Fruit fly (Drosophila melanogaster) whole organism, embryonic: ENCODE data around the gene CG31548.

ENCODE experiments used
- Awh ChIP-seq: fragments of 200-800 bp; sonication (Bioruptor generic); IDR thresholded peaks from 2 replicates; pipeline ENCODE4, ENCODE4 v1.3.6; 2022; ENCODE audit warnings: missing biosample characterization, missing genetic modification characterization
- BEAF-32 ChIP-seq: fragments of 200-800 bp; sonication (Bioruptor generic); optimal IDR thresholded peaks from 3 replicates; lab custom pipeline; 2017; ENCODE audit warnings: missing biosample characterization, missing genetic modification characterization, mild to moderate bottlenecking, moderate library complexity, missing genetic modification reagents
- CG11456 ChIP-seq: fragments of 200-800 bp; sonication (Bioruptor generic); IDR thresholded peaks from 3 replicates; pipeline ENCODE4 v1.3.6; 2022; ENCODE audit warnings: missing biosample characterization, missing genetic modification characterization
- CG11504 ChIP-seq: fragments of 200-800 bp; sonication (Bioruptor generic); optimal IDR thresholded peaks from 3 replicates; lab custom pipeline; 2019; ENCODE audit warnings: missing biosample characterization, mild to moderate bottlenecking, missing genetic modification characterization, moderate library complexity
- CG12659 ChIP-seq: fragments of 200-800 bp; sonication (Bioruptor generic); optimal IDR thresholded peaks from 3 replicates; lab custom pipeline; 2017; ENCODE audit warnings: mild to moderate bottlenecking, missing biosample characterization, missing genetic modification reagents, missing genetic modification characterization
- CG13624 ChIP-seq: fragments of 200-800 bp; sonication (Bioruptor generic); optimal IDR thresholded peaks from 2 replicates; lab custom pipeline; 2016; ENCODE audit warnings: missing biosample characterization, missing genetic modification characterization
- CG15514 ChIP-seq: fragments of 200-800 bp; sonication (Bioruptor generic); optimal IDR thresholded peaks from 3 replicates; lab custom pipeline; 2017; ENCODE audit warnings: missing biosample characterization, missing genetic modification characterization, mild to moderate bottlenecking, moderate library complexity, missing genetic modification reagents
- CG18011 ChIP-seq: fragments of 200-800 bp; sonication (Bioruptor generic); optimal IDR thresholded peaks from 2 replicates; lab custom pipeline; 2017; ENCODE audit warnings: missing biosample characterization, missing genetic modification characterization, mild to moderate bottlenecking, moderate library complexity, missing genotype
- CG34422 ChIP-seq: fragments of 200-800 bp; sonication (Bioruptor generic); IDR thresholded peaks from 3 replicates; pipeline ENCODE4 v1.3.6; 2022; ENCODE audit warnings: missing biosample characterization, missing genetic modification characterization
- CG4854 ChIP-seq: fragments of 200-800 bp; sonication (Bioruptor generic); optimal IDR thresholded peaks from 2 replicates; lab custom pipeline; 2016; ENCODE audit warnings: missing biosample characterization, missing genetic modification characterization, inconsistent platforms
- CG6813 ChIP-seq: fragments of 200-800 bp; sonication (Bioruptor generic); optimal IDR thresholded peaks from 2 replicates; lab custom pipeline; 2017; ENCODE audit warnings: missing biosample characterization, missing genetic modification characterization, mild to moderate bottlenecking, moderate library complexity, missing genetic modification reagents
- CG9437 ChIP-seq: fragments of 200-800 bp; sonication (Bioruptor generic); optimal IDR thresholded peaks from 2 replicates; lab custom pipeline; 2018; ENCODE audit warnings: missing biosample characterization, mild to moderate bottlenecking, missing genetic modification characterization
- Dbx ChIP-seq: fragments of 200-800 bp; sonication (Bioruptor generic); IDR thresholded peaks from 3 replicates; pipeline ENCODE4 v1.3.6; 2022; ENCODE audit warnings: missing biosample characterization, missing genetic modification characterization
- Dip3 ChIP-seq: fragments of 200-800 bp; sonication (Bioruptor generic); optimal IDR thresholded peaks from 3 replicates; lab custom pipeline; 2016; ENCODE audit warnings: missing biosample characterization, missing genetic modification characterization
- Doc2 ChIP-seq: fragments of 200-800 bp; sonication (Bioruptor generic); IDR thresholded peaks from 2 replicates; pipeline ENCODE4 v1.3.6; 2022; ENCODE audit warnings: missing biosample characterization, missing genetic modification characterization
- Dp ChIP-seq: fragments of 200-800 bp; sonication (Bioruptor generic); optimal IDR thresholded peaks from 2 replicates; lab custom pipeline; 2018; ENCODE audit warnings: missing biosample characterization, mild to moderate bottlenecking, missing genetic modification characterization, moderate library complexity
- Dref ChIP-seq: fragments of 200-800 bp; sonication (Bioruptor generic); IDR thresholded peaks from 2 replicates; pipeline ENCODE4 v1.3.6; 2022; ENCODE audit warnings: missing biosample characterization, missing genetic modification characterization
- Ets65A ChIP-seq: fragments of 200-800 bp; sonication (Bioruptor generic); peaks from one replicate; lab custom pipeline; 2016; ENCODE audit warnings: missing biosample characterization, missing genetic modification characterization
- HHEX ChIP-seq: fragments of 200-800 bp; sonication (Bioruptor generic); optimal IDR thresholded peaks from 3 replicates; lab custom pipeline; 2017; ENCODE audit warnings: missing biosample characterization, mild to moderate bottlenecking, missing genetic modification characterization, missing genetic modification reagents
- HLH3B ChIP-seq: fragments of 200-800 bp; sonication (Bioruptor generic); IDR thresholded peaks from 2 replicates; pipeline ENCODE4 v1.3.6; 2022; ENCODE audit warnings: missing biosample characterization, missing genetic modification characterization
- HLH54F ChIP-seq: fragments of 200-800 bp; sonication (Bioruptor generic); optimal IDR thresholded peaks from 3 replicates; lab custom pipeline; 2016; ENCODE audit warnings: missing biosample characterization, missing genetic modification characterization
- Hr39 ChIP-seq: fragments of >200 bp; optimal IDR thresholded peaks from 2 replicates; lab custom pipeline; 2017
- Lim3 ChIP-seq: fragments of 200-800 bp; sonication (Bioruptor generic); IDR thresholded peaks from 2 replicates; pipeline ENCODE4 v1.3.6; 2022; ENCODE audit warnings: missing biosample characterization, missing genetic modification characterization
- MESR4 ChIP-seq: fragments of 200-800 bp; sonication (Bioruptor generic); optimal IDR thresholded peaks from 2 replicates; lab custom pipeline; 2018; ENCODE audit warnings: missing biosample characterization, mild to moderate bottlenecking, missing genetic modification characterization, moderate library complexity
- NK7.1 ChIP-seq: fragments of 200-800 bp; sonication (Bioruptor generic); optimal IDR thresholded peaks from 3 replicates; lab custom pipeline; 2016; ENCODE audit warnings: missing biosample characterization, missing genetic modification characterization
- Nf-YA ChIP-seq: fragments of 200-800 bp; sonication (Bioruptor generic); IDR thresholded peaks from 2 replicates; pipeline ENCODE4 v1.3.6; 2022; ENCODE audit warnings: missing biosample characterization, missing genetic modification characterization
- Nf-YC ChIP-seq: fragments of 200-800 bp; optimal IDR thresholded peaks from 3 replicates; lab custom pipeline; 2019; ENCODE audit warnings: missing biosample characterization, mild to moderate bottlenecking, missing genetic modification characterization, moderate library complexity
- Opbp ChIP-seq: fragments of 200-800 bp; sonication (Bioruptor generic); IDR thresholded peaks from 3 replicates; pipeline ENCODE4 v1.3.6; 2022; ENCODE audit warnings: missing biosample characterization, missing genetic modification characterization; ENCODE audit not compliant: partially characterized antibody
- Rx ChIP-seq: fragments of 200-800 bp; sonication (Bioruptor generic); IDR thresholded peaks from 2 replicates; pipeline ENCODE4 v1.3.6; 2022; ENCODE audit warnings: missing biosample characterization, missing genetic modification characterization
- Sry-δ ChIP-seq: fragments of 200-800 bp; sonication (Bioruptor generic); optimal IDR thresholded peaks from 2 replicates; lab custom pipeline; 2016; ENCODE audit warnings: missing biosample characterization, missing genetic modification characterization
- Ssrp ChIP-seq: fragments of 200-800 bp; sonication (Bioruptor generic); optimal IDR thresholded peaks from 2 replicates; lab custom pipeline; 2018; ENCODE audit warnings: missing biosample characterization, mild to moderate bottlenecking, missing genetic modification characterization, moderate library complexity
- TFAM ChIP-seq: fragments of 200-800 bp; sonication (Bioruptor generic); optimal IDR thresholded peaks from 2 replicates; lab custom pipeline; 2017; ENCODE audit warnings: missing biosample characterization, missing genetic modification characterization, inconsistent platforms
- Taf1 ChIP-seq: fragments of 200-800 bp; sonication (Bioruptor generic); IDR thresholded peaks from 2 replicates; pipeline ENCODE4 v1.3.6; 2022; ENCODE audit warnings: missing biosample characterization, missing genetic modification characterization
- ap ChIP-seq: fragments of 200-800 bp; sonication (Bioruptor generic); IDR thresholded peaks from 2 replicates; pipeline ENCODE4 v1.3.6; 2022; ENCODE audit warnings: missing biosample characterization, missing genetic modification characterization
- chn ChIP-seq: fragments of 200-800 bp; sonication (Bioruptor generic); optimal IDR thresholded peaks from 2 replicates; lab custom pipeline; 2016; ENCODE audit warnings: missing biosample characterization, missing genetic modification characterization
- cwo ChIP-seq: fragments of 200-800 bp; sonication (Bioruptor generic); optimal IDR thresholded peaks from 3 replicates; lab custom pipeline; 2017; ENCODE audit warnings: missing biosample characterization, missing genetic modification characterization, mild to moderate bottlenecking, moderate library complexity, missing genetic modification reagents
- eyg ChIP-seq: fragments of 200-800 bp; sonication (Bioruptor generic); optimal IDR thresholded peaks from 3 replicates; lab custom pipeline; 2016; ENCODE audit warnings: missing biosample characterization, missing genetic modification characterization
- gro ChIP-seq: fragments of 200-800 bp; sonication (Bioruptor generic); optimal IDR thresholded peaks from 2 replicates; lab custom pipeline; 2016; ENCODE audit warnings: missing biosample characterization, missing genetic modification characterization
- jigr1 ChIP-seq: fragments of 200-800 bp; sonication (Bioruptor generic); IDR thresholded peaks from 3 replicates; pipeline ENCODE4 v1.3.6; 2022; ENCODE audit warnings: missing biosample characterization, missing genetic modification characterization
- kay ChIP-seq: fragments of 200-800 bp; sonication (Bioruptor generic); optimal IDR thresholded peaks from 2 replicates; lab custom pipeline; 2016; ENCODE audit warnings: missing biosample characterization, missing genetic modification characterization
- mirr ChIP-seq: fragments of 200-800 bp; sonication (Bioruptor generic); optimal IDR thresholded peaks from 3 replicates; lab custom pipeline; 2018; ENCODE audit warnings: missing biosample characterization, mild to moderate bottlenecking, missing genetic modification characterization
- nau ChIP-seq: fragments of 200-800 bp; sonication (Bioruptor generic); optimal IDR thresholded peaks from 3 replicates; lab custom pipeline; 2017; ENCODE audit warnings: missing biosample characterization, mild to moderate bottlenecking, missing genetic modification characterization, missing genetic modification reagents
- nerfin-2 ChIP-seq: fragments of 200-800 bp; sonication (Bioruptor generic); IDR thresholded peaks from 2 replicates; pipeline ENCODE4 v1.3.6; 2022; ENCODE audit warnings: missing biosample characterization, missing genetic modification characterization; ENCODE audit not compliant: partially characterized antibody
- pb ChIP-seq: fragments of 200-800 bp; sonication (Bioruptor generic); optimal IDR thresholded peaks from 3 replicates; lab custom pipeline; 2016; ENCODE audit warnings: missing biosample characterization, missing genetic modification characterization
- peb ChIP-seq: fragments of 200-800 bp; sonication (Bioruptor generic); IDR thresholded peaks from 2 replicates; pipeline ENCODE4 v1.3.6; 2022; ENCODE audit warnings: missing biosample characterization, missing genetic modification characterization
- pfk ChIP-seq: fragments of 200-800 bp; sonication (Bioruptor generic); optimal IDR thresholded peaks from 2 replicates; lab custom pipeline; 2018; ENCODE audit warnings: missing biosample characterization, mild to moderate bottlenecking, missing genetic modification characterization, moderate library complexity
- prd ChIP-seq, 3 experiments: fragments of >200 bp in 2 of 3; fragments of 200-800 bp in 1 of 3; sonication (Bioruptor generic) in 1 of 3; optimal IDR thresholded peaks in 2 of 3; IDR thresholded peaks in 1 of 3; 2 replicates in 2 of 3; 3 replicates in 1 of 3; pipeline versions ENCODE4 v1.3.6 to Lab custom; 2017 to 2022; ENCODE audit warnings: missing biosample characterization in 1 of 3, missing genetic modification characterization in 1 of 3
- pzg ChIP-seq: fragments of 200-800 bp; sonication (Bioruptor generic); optimal IDR thresholded peaks from 3 replicates; lab custom pipeline; 2018; ENCODE audit warnings: missing biosample characterization, mild to moderate bottlenecking, missing genetic modification characterization, moderate library complexity
- rib ChIP-seq: fragments of 200-800 bp; sonication (Bioruptor generic); IDR thresholded peaks from 2 replicates; pipeline ENCODE4 v1.3.6; 2022; ENCODE audit warnings: missing biosample characterization, missing genetic modification characterization
- shn ChIP-seq: fragments of 200-800 bp; sonication (Bioruptor generic); optimal IDR thresholded peaks from 3 replicates; lab custom pipeline; 2016; ENCODE audit warnings: missing biosample characterization, missing genetic modification characterization
- usp ChIP-seq: fragments of >200 bp; optimal IDR thresholded peaks from 2 replicates; lab custom pipeline; 2017; ENCODE audit warnings: missing biosample characterization, missing genetic modification characterization

CG31548 gene

DNA sequence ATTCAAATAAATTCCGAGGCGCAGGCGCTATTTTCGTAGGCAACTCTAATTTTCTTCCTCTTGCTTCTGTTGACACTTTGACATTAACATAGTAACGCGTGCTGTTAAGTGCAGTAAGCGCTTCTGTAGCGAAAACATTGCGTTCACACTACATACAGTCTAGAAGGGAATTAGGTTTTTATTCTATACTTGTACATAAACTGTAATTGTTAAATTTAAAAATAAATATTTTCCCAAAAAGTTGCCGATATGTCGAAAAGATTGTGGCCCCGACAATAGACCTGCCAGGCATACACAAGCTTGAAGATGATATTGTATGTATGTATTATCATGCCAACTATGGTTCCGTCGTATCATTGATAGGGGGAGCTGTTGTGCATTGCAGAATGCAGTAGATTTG is 30.2 kb downstream of the CG31548 start, which contains the start of gene asl (continued):
- no peak for TF ChIP-seq jigr1 (GFP tag; lab: Robert Waterston, UW)
- no peak for TF ChIP-seq nerfin-2 (GFP tag; lab: Robert Waterston, UW)
- no peak for TF ChIP-seq peb (GFP tag; lab: Robert Waterston, UW)
- no peak for TF ChIP-seq kay (GFP tag; lab: Kevin White, UChicago)
- no peak for TF ChIP-seq CG6813 (GFP tag; lab: Kevin White, UChicago)
- TF ChIP-seq CG12659 (GFP tag; lab: Kevin White, UChicago), result peak; percentile 88
- no peak for TF ChIP-seq Taf1 (GFP tag; lab: Robert Waterston, UW)
- TF ChIP-seq pb, result peak; percentile 14
- TF ChIP-seq CG34422 (GFP tag; lab: Robert Waterston, UW), result peak; percentile 64; the same call in 1 of the 3 replicates
- peak; percentile 71 for TF ChIP-seq CG15514 (GFP tag; lab: Kevin White, UChicago)
- TF ChIP-seq ap, result 0 out of 2 replicates have a peak, but pooled peaks have one; percentile 21
- TF ChIP-seq CG4854 (GFP tag; lab: Kevin White, UChicago), result peak; percentile 59
- no peak for TF ChIP-seq NK7.1
- TF ChIP-seq usp, result no peak
- no peak for TF ChIP-seq pfk (GFP tag; lab: Kevin White, UChicago)
- TF ChIP-seq CG18011 (GFP tag; lab: Kevin White, UChicago), result peak; percentile 40
- peak; percentile 19; the same call in 1 of the 2 replicates for TF ChIP-seq rib (GFP tag; lab: Robert Waterston, UW)
- TF ChIP-seq pzg, result peak; percentile 85
- TF ChIP-seq Awh (GFP tag; lab: Robert Waterston, UW), result 0 out of 2 replicates have a peak, but pooled peaks have one; percentile 21
- peak; percentile 84 for TF ChIP-seq Dp (GFP tag; lab: Kevin White, UChicago)
- TF ChIP-seq BEAF-32 (GFP tag; lab: Kevin White, UChicago), result peak; percentile 53
- peak; percentile 58 for TF ChIP-seq MESR4
- TF ChIP-seq Hr39 (lab: Kevin White, UChicago), result no peak
- TF ChIP-seq Lim3 (GFP tag; lab: Robert Waterston, UW), result no peak
- TF ChIP-seq nau (GFP tag; lab: Kevin White, UChicago), result no peak
- no peak for TF ChIP-seq Nf-YA (GFP tag; lab: Robert Waterston, UW)
- peak; percentile 46 for TF ChIP-seq CG9437 (GFP tag; lab: Kevin White, UChicago)
- peak; percentile 51 for TF ChIP-seq Rx (GFP tag; lab: Robert Waterston, UW)
- no peak for TF ChIP-seq Opbp (GFP tag; lab: Robert Waterston, UW)
- peak; percentile 42 for TF ChIP-seq Sry-δ (GFP tag; lab: Kevin White, UChicago)
- TF ChIP-seq Doc2 (GFP tag; lab: Robert Waterston, UW), result no peak
- TF ChIP-seq HLH3B (GFP tag; lab: Robert Waterston, UW), result no peak
- peak; percentile 49 for TF ChIP-seq CG13624
- peak; percentile 51 for TF ChIP-seq gro (GFP tag; lab: Kevin White, UChicago)
- TF ChIP-seq Ssrp (tag; lab: Kevin White, UChicago), result peak; percentile 57
- TF ChIP-seq prd (optimal IDR thresholded peaks at IDR 0.05; lab: Kevin White, UChicago), result no peak
- TF ChIP-seq prd (GFP tag; IDR thresholded peaks at IDR 0.05; lab: Robert Waterston, UW), result peak; percentile 39; the same call in 1 of the 3 replicates
- peak; percentile 76 for TF ChIP-seq chn (GFP tag; lab: Kevin White, UChicago)
- TF ChIP-seq Ets65A, result peak; percentile 94
- TF ChIP-seq Dref, result peak; percentile 31; the same call in 1 of the 2 replicates
- no peak for TF ChIP-seq TFAM (GFP tag; lab: Kevin White, UChicago)
- TF ChIP-seq mirr (GFP tag; lab: Kevin White, UChicago), result no peak
- no peak for TF ChIP-seq HHEX (GFP tag; lab: Kevin White, UChicago)
- peak; percentile 60 for TF ChIP-seq HLH54F
- TF ChIP-seq CG11456, result 0 out of 3 replicates have a peak, but pooled peaks have one; percentile 45
- peak; percentile 68 for TF ChIP-seq Nf-YC (tag; lab: Kevin White, UChicago)
- peak; percentile 57; the same call in 1 of the 3 replicates for TF ChIP-seq Dbx (GFP tag; lab: Robert Waterston, UW)
- TF ChIP-seq eyg (GFP tag; lab: Kevin White, UChicago), result peak; percentile 32
- TF ChIP-seq shn (GFP tag; lab: Kevin White, UChicago), result peak; percentile 25
- peak; percentile 22 for TF ChIP-seq cwo
- peak; percentile 73 for TF ChIP-seq Dip3 (GFP tag; lab: Kevin White, UChicago)
- no peak for TF ChIP-seq CG11504 (tag; lab: Kevin White, UChicago)
